Fruit fly (Drosophila melanogaster): ENCODE results near the gene CG9330.

DNA sequence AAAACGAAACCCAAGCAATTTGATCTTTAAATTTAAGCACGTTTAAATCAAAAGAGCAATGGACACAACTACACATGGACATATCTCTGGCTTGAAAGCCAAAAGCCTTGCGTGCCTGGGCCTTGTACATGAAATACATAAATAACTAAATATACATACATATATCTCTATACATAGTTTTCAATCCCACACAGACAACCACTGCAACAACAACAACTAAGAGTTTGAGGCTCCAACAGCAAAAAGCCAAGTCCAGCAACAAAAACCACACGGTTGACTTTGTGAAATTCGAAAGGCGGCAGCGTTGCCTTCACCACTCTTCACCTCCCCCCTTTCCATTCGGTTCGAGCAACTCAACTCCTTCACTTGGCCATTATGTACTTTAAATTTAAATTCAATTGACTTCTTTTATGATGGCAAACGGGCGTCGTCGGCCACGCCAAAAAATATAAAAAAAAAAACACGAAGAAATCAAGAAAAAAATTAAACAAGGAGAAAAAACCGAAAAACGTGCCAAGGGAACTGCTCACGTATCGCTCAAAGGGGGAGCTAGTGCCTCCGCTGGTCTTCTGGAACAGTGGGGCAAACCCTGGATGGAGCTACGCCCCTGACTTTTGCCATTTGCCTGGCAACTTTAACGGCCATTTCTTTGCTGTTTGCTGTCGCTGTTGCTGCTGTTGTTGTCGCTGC lies 25.9 kb upstream of the CG9330 start:
- TF ChIP-seq Ets98B (GFP tag; IDR thresholded peaks at IDR 0.05) (no peak), CG15710 (tag; optimal IDR thresholded peaks at IDR 0.05) (no peak), CG13204 (GFP tag; optimal IDR thresholded peaks at IDR 0.05) (no peak), Snoo (tag; optimal IDR thresholded peaks at IDR 0.05) (no peak), Pif1A (GFP tag; optimal IDR thresholded peaks at IDR 0.05) (no peak)

Measured in whole organism, pupa.